Fruit fly (Drosophila melanogaster) whole organism, prepupa: ENCODE measurements around the gene Plc21C.
A peak's percentile ranks its signal among the peaks of the same experiment; 100 is the strongest.

Experiments
- CG10631 ChIP-seq: fragments of 200-800 bp; sonication (Bioruptor generic); optimal IDR thresholded peaks from 2 replicates; lab custom pipeline; 2016; ENCODE audit warnings: missing biosample characterization, missing genetic modification characterization
- CG10669 ChIP-seq: fragments of 200-800 bp; sonication (Bioruptor generic); optimal IDR thresholded peaks from 3 replicates; lab custom pipeline; 2018; ENCODE audit warnings: missing biosample characterization, mild to moderate bottlenecking, missing genetic modification characterization, moderate library complexity
- CG15336 ChIP-seq: fragments of 200-800 bp; sonication (Bioruptor generic); IDR thresholded peaks from 2 replicates; pipeline ENCODE4 v1.3.6; 2022; ENCODE audit warnings: missing biosample characterization, missing genetic modification characterization
- CG1621 ChIP-seq: fragments of 200-800 bp; sonication (Bioruptor generic); optimal IDR thresholded peaks from 3 replicates; lab custom pipeline; 2018; ENCODE audit warnings: missing biosample characterization, mild to moderate bottlenecking, missing genetic modification characterization
- CG16779 ChIP-seq: fragments of 200-800 bp; sonication (Bioruptor generic); optimal IDR thresholded peaks from 3 replicates; lab custom pipeline; 2017; ENCODE audit warnings: missing biosample characterization, mild to moderate bottlenecking, missing genetic modification characterization
- CG31627 ChIP-seq: fragments of 200-800 bp; sonication (Bioruptor generic); optimal IDR thresholded peaks from 3 replicates; lab custom pipeline; 2016; ENCODE audit warnings: missing biosample characterization, missing genetic modification characterization
- CG32006 ChIP-seq: fragments of 200-800 bp; sonication (Bioruptor generic); optimal IDR thresholded peaks from 3 replicates; lab custom pipeline; 2017; ENCODE audit warnings: missing biosample characterization, mild to moderate bottlenecking, missing genetic modification characterization
- CG34406 ChIP-seq: fragments of 200-800 bp; sonication (Bioruptor generic); optimal IDR thresholded peaks from 3 replicates; lab custom pipeline; 2016; ENCODE audit warnings: missing biosample characterization, missing genetic modification characterization
- CG3919 ChIP-seq: fragments of 200-800 bp; sonication (Bioruptor generic); optimal IDR thresholded peaks from 3 replicates; lab custom pipeline; 2016; ENCODE audit warnings: missing biosample characterization, missing genetic modification characterization
- CG4318 ChIP-seq: fragments of 200-800 bp; sonication (Bioruptor generic); optimal IDR thresholded peaks from 3 replicates; lab custom pipeline; 2017; ENCODE audit warnings: missing biosample characterization, mild to moderate bottlenecking, missing genetic modification characterization
- CG6163 ChIP-seq: fragments of 200-800 bp; sonication (Bioruptor generic); IDR thresholded peaks from 3 replicates; pipeline ENCODE4 v1.3.6; 2022; ENCODE audit warnings: missing biosample characterization, missing genetic modification characterization
- CG6276 ChIP-seq: fragments of 200-800 bp; sonication (Bioruptor generic); optimal IDR thresholded peaks from 2 replicates; lab custom pipeline; 2017; ENCODE audit warnings: missing biosample characterization, mild to moderate bottlenecking, missing genetic modification characterization
- CG6808 ChIP-seq: fragments of 200-800 bp; sonication (Bioruptor generic); optimal IDR thresholded peaks from 3 replicates; lab custom pipeline; 2017; ENCODE audit warnings: missing biosample characterization, missing genetic modification characterization, mild to moderate bottlenecking, moderate library complexity, missing genetic modification reagents
- CG8632 ChIP-seq: fragments of 200-800 bp; sonication (Bioruptor generic); optimal IDR thresholded peaks from 3 replicates; lab custom pipeline; 2016; ENCODE audit warnings: missing biosample characterization, missing genetic modification characterization
- CG9139 ChIP-seq: fragments of 200-800 bp; sonication (Bioruptor generic); optimal IDR thresholded peaks from 3 replicates; lab custom pipeline; 2017; ENCODE audit warnings: missing biosample characterization, mild to moderate bottlenecking, missing genetic modification characterization
- Eip75B ChIP-seq: fragments of 200-800 bp; sonication (Bioruptor generic); optimal IDR thresholded peaks from 3 replicates; lab custom pipeline; 2016; ENCODE audit warnings: missing biosample characterization, missing genetic modification characterization
- Eip78C ChIP-seq: fragments of 200-800 bp; sonication (Bioruptor generic); peaks from one replicate; lab custom pipeline; 2016; ENCODE audit warnings: missing biosample characterization, missing genetic modification characterization
- Eip93F ChIP-seq: fragments of 200-800 bp; sonication (Bioruptor generic); optimal IDR thresholded peaks from 2 replicates; lab custom pipeline; 2016; ENCODE audit warnings: missing biosample characterization, mild to moderate bottlenecking, missing genetic modification characterization
- Ets96B ChIP-seq: fragments of 200-800 bp; optimal IDR thresholded peaks from 2 replicates; lab custom pipeline; 2019; ENCODE audit warnings: missing biosample characterization, mild to moderate bottlenecking, missing genetic modification characterization, moderate library complexity
- Hr39 ChIP-seq: fragments of 200-800 bp; sonication (Bioruptor generic); optimal IDR thresholded peaks from 2 replicates; lab custom pipeline; 2016; ENCODE audit warnings: missing biosample characterization, missing genetic modification characterization
- Hr4 ChIP-seq: fragments of 200-800 bp; sonication (Bioruptor generic); optimal IDR thresholded peaks from 3 replicates; lab custom pipeline; 2016; ENCODE audit warnings: missing biosample characterization, missing genetic modification characterization
- Smox ChIP-seq: fragments of 200-800 bp; sonication (Bioruptor generic); optimal IDR thresholded peaks from 3 replicates; lab custom pipeline; 2016; ENCODE audit warnings: missing biosample characterization, missing genetic modification characterization
- Sox102F ChIP-seq: fragments of 200-800 bp; sonication (Bioruptor generic); optimal IDR thresholded peaks from 2 replicates; lab custom pipeline; 2016; ENCODE audit warnings: missing biosample characterization, mild to moderate bottlenecking, missing genetic modification characterization
- acj6 ChIP-seq: fragments of 200-800 bp; sonication (Bioruptor generic); optimal IDR thresholded peaks from 3 replicates; lab custom pipeline; 2016; ENCODE audit warnings: missing biosample characterization, missing genetic modification characterization
- dac ChIP-seq: fragments of 200-800 bp; sonication (Bioruptor generic); optimal IDR thresholded peaks from 2 replicates; lab custom pipeline; 2017; ENCODE audit warnings: missing biosample characterization, mild to moderate bottlenecking, missing genetic modification characterization
- dsx ChIP-seq: fragments of 200-800 bp; optimal IDR thresholded peaks from 3 replicates; lab custom pipeline; 2019; ENCODE audit warnings: missing biosample characterization, mild to moderate bottlenecking, missing genetic modification characterization, moderate library complexity; ENCODE audit not compliant: poor library complexity, severe bottlenecking
- eg ChIP-seq: fragments of 200-800 bp; sonication (Bioruptor generic); IDR thresholded peaks from 3 replicates; pipeline ENCODE4 v1.3.6; 2022; ENCODE audit warnings: missing biosample characterization, missing genetic modification characterization
- esn ChIP-seq: fragments of 200-800 bp; sonication (Bioruptor generic); optimal IDR thresholded peaks from 2 replicates; lab custom pipeline; 2016; ENCODE audit warnings: missing biosample characterization, mild to moderate bottlenecking, missing genetic modification characterization, moderate library complexity
- fd85E ChIP-seq: fragments of 200-800 bp; sonication (Bioruptor generic); optimal IDR thresholded peaks from 3 replicates; lab custom pipeline; 2016; ENCODE audit warnings: missing biosample characterization, missing genetic modification characterization
- fkh ChIP-seq: fragments of 200-800 bp; sonication (Bioruptor generic); optimal IDR thresholded peaks from 3 replicates; lab custom pipeline; 2017; ENCODE audit warnings: missing biosample characterization, mild to moderate bottlenecking, missing genetic modification characterization, moderate library complexity
- lz ChIP-seq: fragments of 200-800 bp; sonication (Bioruptor generic); optimal IDR thresholded peaks from 3 replicates; lab custom pipeline; 2016; ENCODE audit warnings: missing biosample characterization, missing genetic modification characterization
- net ChIP-seq: fragments of 200-800 bp; sonication (Bioruptor generic); optimal IDR thresholded peaks from 3 replicates; lab custom pipeline; 2016; ENCODE audit warnings: missing biosample characterization, missing genetic modification characterization
- pdm3 ChIP-seq: fragments of 200-800 bp; sonication (Bioruptor generic); optimal IDR thresholded peaks from 3 replicates; lab custom pipeline; 2016; ENCODE audit warnings: missing biosample characterization, missing genetic modification characterization
- salr ChIP-seq, 2 experiments: fragments of 200-800 bp; sonication (Bioruptor generic); optimal IDR thresholded peaks; 3 replicates each; lab custom pipeline; 2016 to 2018; ENCODE audit warnings: missing biosample characterization in 2 of 2, missing genetic modification characterization in 2 of 2, mild to moderate bottlenecking in 1 of 2
- spab ChIP-seq: fragments of 200-800 bp; sonication (Bioruptor generic); optimal IDR thresholded peaks from 2 replicates; lab custom pipeline; 2017; ENCODE audit warnings: missing biosample characterization, mild to moderate bottlenecking, missing genetic modification characterization, missing genetic modification reagents
- ss ChIP-seq, 2 experiments: fragments of 200-800 bp; sonication (Bioruptor generic); optimal IDR thresholded peaks; 2 replicates in 1 of 2; 3 replicates in 1 of 2; lab custom pipeline; 2017 to 2018; ENCODE audit warnings: mild to moderate bottlenecking in 2 of 2, missing biosample characterization in 2 of 2, missing genetic modification characterization in 2 of 2, moderate library complexity in 1 of 2
- svp ChIP-seq: fragments of 200-800 bp; sonication (Bioruptor generic); peaks from one replicate; lab custom pipeline; 2016; ENCODE audit warnings: missing biosample characterization, missing genetic modification characterization
- topi ChIP-seq: fragments of 200-800 bp; sonication (Bioruptor generic); optimal IDR thresholded peaks from 3 replicates; lab custom pipeline; 2016; ENCODE audit warnings: missing biosample characterization, missing genetic modification characterization
- vri ChIP-seq: fragments of 200-800 bp; sonication (Bioruptor generic); optimal IDR thresholded peaks from 3 replicates; lab custom pipeline; 2016; ENCODE audit warnings: missing biosample characterization, mild to moderate bottlenecking, missing genetic modification characterization

Plc21C gene

DNA sequence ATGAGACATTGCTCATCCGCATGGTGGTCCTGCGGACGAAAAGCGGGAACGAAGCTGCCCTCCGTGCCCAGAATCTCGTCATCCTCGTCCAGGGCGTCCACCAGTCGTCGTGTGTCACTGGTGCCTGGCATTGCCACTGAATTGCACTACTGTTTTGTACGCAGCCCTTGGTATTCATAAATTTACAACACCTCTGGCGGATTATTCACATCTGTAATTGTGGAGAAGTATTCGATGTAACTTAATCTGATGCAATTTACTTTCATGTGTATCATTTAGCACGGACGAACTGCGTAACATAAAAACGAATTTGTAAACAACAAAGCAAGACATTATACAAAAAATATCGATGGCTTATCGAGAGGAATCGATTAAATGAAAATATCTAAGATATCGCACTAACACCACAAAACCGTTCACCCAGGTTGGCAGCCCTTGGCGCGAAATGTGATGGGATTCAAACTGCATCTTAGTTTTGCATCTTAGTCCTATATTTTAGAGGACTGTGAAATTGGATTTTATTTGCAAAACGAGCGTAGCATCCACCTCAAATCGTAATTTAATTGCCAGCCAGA is 51.9 kb downstream of the Plc21C start, which contains the start of gene Ent1 (continued):
- TF ChIP-seq CG16779 (tag; lab: Kevin White, UChicago) (no peak), CG9139 (no peak), dac (no peak), dsx (GFP tag; lab: Kevin White, UChicago) (peak; percentile 48), Ets96B (tag; lab: Kevin White, UChicago) (no peak), spab (GFP tag; lab: Kevin White, UChicago) (no peak), CG10631 (no peak), eg (no peak), Eip93F (GFP tag; lab: Kevin White, UChicago) (no peak), lz (GFP tag; lab: Kevin White, UChicago) (no peak), topi (GFP tag; lab: Kevin White, UChicago) (no peak), Eip75B (GFP tag; lab: Kevin White, UChicago) (no peak), CG6276 (GFP tag; lab: Kevin White, UChicago) (no peak), esn (no peak), pdm3 (no peak), Hr39 (GFP tag; lab: Kevin White, UChicago) (no peak), Hr4 (no peak), ss (GFP tag; optimal IDR thresholded peaks at IDR 0.05; lab: Kevin White, UChicago) (no peak), fd85E (GFP tag; lab: Kevin White, UChicago) (no peak), vri (GFP tag; lab: Kevin White, UChicago) (peak; percentile 7), CG15336 (GFP tag; lab: Robert Waterston, UW) (no peak), Smox (GFP tag; lab: Kevin White, UChicago) (no peak), net (GFP tag; lab: Kevin White, UChicago) (no peak), CG34406 (GFP tag; lab: Kevin White, UChicago) (no peak)

DNA sequence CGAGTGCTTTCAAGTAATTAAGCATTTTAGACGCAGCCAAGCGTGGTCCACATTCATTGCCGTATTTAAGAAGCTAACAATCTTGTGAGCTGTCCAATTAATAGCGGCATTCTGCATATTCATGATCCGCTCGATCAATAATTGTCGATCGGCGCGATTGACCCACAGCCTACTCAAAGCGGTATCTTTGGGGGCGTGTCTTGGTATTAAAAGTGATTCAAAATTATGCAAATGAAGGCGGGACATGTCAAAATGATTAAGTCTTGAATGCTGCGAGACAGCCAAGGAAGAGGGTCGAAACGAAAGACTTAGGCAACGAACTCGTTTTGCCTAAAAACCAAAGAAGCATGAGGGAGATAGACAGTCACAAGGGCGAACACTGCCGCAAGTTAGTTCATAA is 61.1 kb downstream of the Plc21C start:
- TF ChIP-seq CG6163 (GFP tag; lab: Robert Waterston, UW) (no peak), CG3919 (GFP tag; lab: Kevin White, UChicago) (no peak), CG34406 (GFP tag; lab: Kevin White, UChicago) (no peak), lz (GFP tag; lab: Kevin White, UChicago) (no peak), CG1621 (tag; lab: Kevin White, UChicago) (no peak), CG4318 (GFP tag; lab: Kevin White, UChicago) (no peak), Eip78C (no peak), fkh (GFP tag; lab: Kevin White, UChicago) (no peak), CG8632 (GFP tag; lab: Kevin White, UChicago) (no peak), CG31627 (GFP tag; lab: Kevin White, UChicago) (no peak), CG6808 (GFP tag; lab: Kevin White, UChicago) (no peak), salr (GFP tag; optimal IDR thresholded peaks at IDR 0.05; lab: Kevin White, UChicago) (no peak)

DNA sequence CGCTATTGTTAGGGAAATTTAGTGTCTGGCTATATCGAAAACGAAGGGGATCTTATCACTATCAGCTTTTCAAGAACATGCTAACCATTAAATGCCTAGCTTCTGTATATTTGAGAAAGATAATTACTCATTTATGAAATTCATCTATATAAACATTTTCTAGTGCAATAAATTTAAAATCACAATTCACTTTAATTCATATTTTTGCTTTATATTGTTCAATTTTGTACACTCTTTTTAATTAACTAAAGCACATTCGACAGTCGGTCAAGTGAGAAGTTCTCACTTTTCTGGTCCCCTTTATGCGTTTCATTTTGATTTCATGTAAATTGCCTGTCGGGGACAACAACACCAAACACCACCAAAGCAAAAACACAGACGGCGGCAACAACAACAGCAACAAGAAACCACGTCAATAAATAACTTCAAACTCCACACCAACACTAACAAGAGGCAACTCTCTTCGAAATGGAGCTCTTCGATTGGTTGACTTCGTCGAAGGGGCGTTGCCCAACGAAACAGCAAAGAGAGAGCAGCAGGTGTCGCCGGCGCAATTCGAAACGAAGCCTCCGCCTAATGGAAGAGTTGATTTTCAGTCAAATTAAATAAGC is 62.8 kb downstream of the Plc21C start:
- TF ChIP-seq CG32006 (GFP tag; lab: Kevin White, UChicago) (peak; percentile 3), Eip78C (peak; percentile 35), salr (GFP tag; optimal IDR thresholded peaks at IDR 0.05; lab: Kevin White, UChicago) (no peak), Sox102F (peak; percentile 14), CG10669 (peak; percentile 1), acj6 (GFP tag; lab: Kevin White, UChicago) (peak; percentile 5), svp (GFP tag; lab: Kevin White, UChicago) (peak; percentile 69), CG15336 (GFP tag; lab: Robert Waterston, UW) (no peak), esn (peak; percentile 29)
- TF ChIP-seq, all 60 proteins: peak for 7
